Worm (Caenorhabditis elegans): ENCODE measurements around the gene evl-20.

DNA sequence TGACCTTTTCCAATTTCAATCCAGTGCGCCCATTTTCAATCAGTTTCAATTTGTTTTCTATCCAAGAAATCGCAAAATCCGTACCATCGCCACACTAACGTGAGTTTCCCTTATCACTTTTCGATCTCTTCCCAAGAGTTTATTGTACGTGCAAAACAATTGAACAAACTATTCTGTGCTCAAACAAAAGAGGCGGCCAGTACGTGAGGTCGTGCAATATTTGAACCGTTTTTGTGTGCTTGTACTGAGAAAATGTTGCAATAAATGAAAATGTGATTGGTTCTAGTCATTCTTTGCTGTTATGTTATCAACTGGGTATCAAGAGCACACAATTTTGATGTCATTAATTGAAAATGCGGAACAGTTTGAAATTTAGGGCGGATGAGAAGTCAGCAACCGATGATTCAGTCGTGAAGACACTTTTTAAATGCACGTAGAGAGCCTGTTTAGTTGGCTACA, 5.6 kb downstream of the evl-20 start, which contains the start of gene F22B5.4:
- TF ChIP-seq pes-1 (GFP tag; IDR thresholded peaks at IDR 0.05) (no peak), B0310.2 (tag; optimal IDR thresholded peaks at IDR 0.05) (no peak), ama-1 (optimal IDR thresholded peaks at IDR 0.05) (no peak), flt-1 (GFP tag; IDR thresholded peaks at IDR 0.05) (no peak), aly-1 (tag; optimal IDR thresholded peaks at IDR 0.05) (no peak), sea-1 (GFP tag; conservative IDR thresholded peaks at IDR 0.05) (no peak), F13C5.2 (tag; optimal IDR thresholded peaks at IDR 0.05) (no peak), hnd-1 (tag; optimal IDR thresholded peaks at IDR 0.05) (no peak), ceh-13 (GFP tag; optimal IDR thresholded peaks at IDR 0.05) (no peak)

Measured in whole organism, early embryonic.